Worm (Caenorhabditis elegans) whole organism, early embryonic: ENCODE measurements around the gene swan-2.
A peak's percentile ranks its signal among the peaks of the same experiment; 100 is the strongest.

ENCODE experiments used
- B0310.2 ChIP-seq: sonication (generic microtip); optimal IDR thresholded peaks from 2 replicates; lab custom pipeline; 2016; ENCODE audit warnings: mild to moderate bottlenecking, missing genetic modification characterization, missing compliant biosample characterization
- F13C5.2 ChIP-seq: sonication (generic microtip); optimal IDR thresholded peaks from 2 replicates; lab custom pipeline; 2017; ENCODE audit warnings: mild to moderate bottlenecking, missing genetic modification characterization, inconsistent platforms, missing compliant biosample characterization
- aly-1 ChIP-seq: sonication (generic microtip); optimal IDR thresholded peaks from 2 replicates; lab custom pipeline; 2016; ENCODE audit warnings: missing genetic modification characterization, missing compliant biosample characterization
- ama-1 ChIP-seq: fragments of 150-350 bp; optimal IDR thresholded peaks from 2 replicates; lab custom pipeline; 2014
- ceh-13 ChIP-seq: fragments of 200-800 bp; sonication (Bioruptor generic); optimal IDR thresholded peaks from 2 replicates; lab custom pipeline; 2018; ENCODE audit warnings: mild to moderate bottlenecking, missing genetic modification characterization, missing compliant biosample characterization
- ceh-36 ChIP-seq: sonication (generic microtip); optimal IDR thresholded peaks from 2 replicates; lab custom pipeline; 2016; ENCODE audit warnings: missing genetic modification characterization, inconsistent platforms, missing compliant biosample characterization
- ets-7 ChIP-seq: sonication (generic microtip); optimal IDR thresholded peaks from 2 replicates; lab custom pipeline; 2016; ENCODE audit warnings: missing genotype, missing genetic modification characterization, missing compliant biosample characterization
- flt-1 ChIP-seq: fragments of 200-800 bp; sonication (Bioruptor generic); IDR thresholded peaks from 2 replicates; pipeline ENCODE4 v1.3.6; 2022; ENCODE audit warnings: missing genetic modification characterization, missing compliant biosample characterization
- hmbx-1 ChIP-seq: sonication (generic microtip); optimal IDR thresholded peaks from 2 replicates; lab custom pipeline; 2016; ENCODE audit warnings: mild to moderate bottlenecking, missing genetic modification characterization, missing compliant biosample characterization
- hmg-4 ChIP-seq: fragments of 200-800 bp; sonication (Bioruptor generic); optimal IDR thresholded peaks from 2 replicates; lab custom pipeline; 2018; ENCODE audit warnings: mild to moderate bottlenecking, missing genetic modification characterization, missing compliant biosample characterization
- hnd-1 ChIP-seq: sonication (generic microtip); optimal IDR thresholded peaks from 2 replicates; lab custom pipeline; 2016; ENCODE audit warnings: missing genetic modification characterization, missing compliant biosample characterization
- pes-1 ChIP-seq: fragments of 200-800 bp; sonication (Bioruptor generic); IDR thresholded peaks from 2 replicates; pipeline ENCODE4 v1.3.6; 2022; ENCODE audit warnings: missing genetic modification reagents, missing genetic modification characterization, missing compliant biosample characterization
- scrt-1 ChIP-seq: fragments of 200-800 bp; sonication (Bioruptor generic); IDR thresholded peaks from 2 replicates; pipeline ENCODE4 v1.3.6; 2022; ENCODE audit warnings: missing genetic modification characterization, missing compliant biosample characterization
- sea-1 ChIP-seq: fragments of 200-800 bp; sonication (Bioruptor generic); conservative IDR thresholded peaks from 2 replicates; pipeline ENCODE4 v1.3.6; 2022; ENCODE audit warnings: missing genetic modification characterization, missing compliant biosample characterization
- tbx-11 ChIP-seq: fragments of 200-800 bp; sonication (Bioruptor generic); IDR thresholded peaks from 2 replicates; pipeline ENCODE4 v1.3.6; 2022; ENCODE audit warnings: missing genetic modification characterization, missing compliant biosample characterization
- tbx-37 ChIP-seq: fragments of 200-800 bp; sonication (Bioruptor generic); conservative IDR thresholded peaks from 2 replicates; pipeline ENCODE4 v1.3.6; 2022; ENCODE audit warnings: missing genetic modification reagents, missing genetic modification characterization, missing compliant biosample characterization
- tra-4 ChIP-seq: sonication (generic microtip); optimal IDR thresholded peaks from 2 replicates; lab custom pipeline; 2017; ENCODE audit warnings: missing genetic modification characterization, missing compliant biosample characterization

Gene swan-2

DNA sequence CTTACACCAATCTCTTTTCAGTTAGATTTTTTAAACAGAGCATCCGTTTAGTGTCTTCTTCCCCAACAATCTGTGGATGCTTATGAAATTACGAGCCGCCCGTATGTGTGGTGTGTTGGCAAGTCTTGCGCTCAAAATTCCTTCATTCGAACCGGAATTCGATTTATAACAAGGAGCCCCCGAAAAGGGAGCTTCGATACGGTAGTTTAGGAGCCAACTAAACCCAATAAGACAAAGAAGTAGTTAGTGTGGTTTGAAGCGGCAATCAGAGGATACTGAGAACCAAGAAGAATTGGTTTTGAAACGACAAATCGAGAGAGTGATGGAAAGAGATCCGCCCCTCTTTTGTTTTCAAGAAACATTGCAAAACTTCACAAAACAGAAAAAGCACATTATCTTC, 8.2 kb upstream of the swan-2 start:
- no peak for TF ChIP-seq ama-1 (lab: Kevin White, UChicago)
- no peak for TF ChIP-seq F13C5.2 (tag; lab: Kevin White, UChicago)
- no peak for TF ChIP-seq aly-1 (tag; lab: Kevin White, UChicago)
- no peak for TF ChIP-seq scrt-1 (GFP tag; lab: Robert Waterston, UW)
- no peak for TF ChIP-seq hmg-4 (GFP tag; lab: Kevin White, UChicago)
- TF ChIP-seq hmbx-1 (tag; lab: Kevin White, UChicago) = no peak
- TF ChIP-seq hnd-1 (tag; lab: Kevin White, UChicago) = no peak
- no peak for TF ChIP-seq sea-1
- TF ChIP-seq ceh-36 (tag; lab: Kevin White, UChicago) = no peak
- no peak for TF ChIP-seq B0310.2 (tag; lab: Kevin White, UChicago)
- no peak for TF ChIP-seq flt-1 (GFP tag; lab: Robert Waterston, UW)
- no peak for TF ChIP-seq tbx-37 (GFP tag; lab: Robert Waterston, UW)
- no peak for TF ChIP-seq tra-4 (tag; lab: Kevin White, UChicago)
- TF ChIP-seq tbx-11 = no peak
- TF ChIP-seq ceh-13 (GFP tag; lab: Kevin White, UChicago) = no peak
- TF ChIP-seq pes-1 = no peak
- TF ChIP-seq ets-7 (tag; lab: Kevin White, UChicago) = no peak

DNA sequence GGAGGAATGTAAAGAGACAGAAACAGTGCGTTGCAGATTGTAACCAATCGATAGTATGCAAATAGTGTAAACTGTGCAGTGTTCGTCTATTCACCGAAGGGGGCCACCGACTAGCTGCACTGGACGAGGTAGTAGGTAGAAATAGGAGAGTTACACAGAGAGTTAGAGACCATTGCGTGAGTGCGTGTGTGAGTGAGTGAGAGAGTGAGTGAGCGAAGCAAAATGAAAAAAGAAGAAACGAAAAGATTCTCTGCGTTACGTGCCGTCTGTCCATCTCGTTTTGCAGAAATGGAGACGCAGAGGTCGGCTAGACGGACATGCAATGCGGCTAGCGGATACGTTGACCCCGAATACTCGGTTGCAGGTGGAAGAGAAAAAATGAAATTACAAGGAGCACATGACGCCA, 4.4 kb upstream of the swan-2 start:
- TF ChIP-seq F13C5.2 (tag; lab: Kevin White, UChicago) (peak; percentile 44), hmg-4 (GFP tag; lab: Kevin White, UChicago) (peak; percentile 88), aly-1 (tag; lab: Kevin White, UChicago) (peak; percentile 63), ets-7 (tag; lab: Kevin White, UChicago) (no peak)

- no peak for TF ChIP-seq sea-1
Measured at ce11 chrV:13807232-13807631, 3.2 kb upstream of the swan-2 start, which contains the start of gene swan-1. Gene swan-1 (minus strand): TSS chrV:13807237.

ce11 chrV:13799190-13799589, 4.9 kb downstream of the swan-2 start:
- TF ChIP-seq sea-1 (no peak), hnd-1 (tag; lab: Kevin White, UChicago) (no peak), tra-4 (tag; lab: Kevin White, UChicago) (no peak), ceh-13 (GFP tag; lab: Kevin White, UChicago) (no peak), hmg-4 (GFP tag; lab: Kevin White, UChicago) (no peak), B0310.2 (tag; lab: Kevin White, UChicago) (no peak), flt-1 (GFP tag; lab: Robert Waterston, UW) (no peak), ceh-36 (tag; lab: Kevin White, UChicago) (no peak), hmbx-1 (tag; lab: Kevin White, UChicago) (no peak), pes-1 (no peak), F13C5.2 (tag; lab: Kevin White, UChicago) (no peak), ama-1 (lab: Kevin White, UChicago) (no peak), scrt-1 (GFP tag; lab: Robert Waterston, UW) (no peak), tbx-37 (GFP tag; lab: Robert Waterston, UW) (no peak), ets-7 (tag; lab: Kevin White, UChicago) (no peak)

DNA sequence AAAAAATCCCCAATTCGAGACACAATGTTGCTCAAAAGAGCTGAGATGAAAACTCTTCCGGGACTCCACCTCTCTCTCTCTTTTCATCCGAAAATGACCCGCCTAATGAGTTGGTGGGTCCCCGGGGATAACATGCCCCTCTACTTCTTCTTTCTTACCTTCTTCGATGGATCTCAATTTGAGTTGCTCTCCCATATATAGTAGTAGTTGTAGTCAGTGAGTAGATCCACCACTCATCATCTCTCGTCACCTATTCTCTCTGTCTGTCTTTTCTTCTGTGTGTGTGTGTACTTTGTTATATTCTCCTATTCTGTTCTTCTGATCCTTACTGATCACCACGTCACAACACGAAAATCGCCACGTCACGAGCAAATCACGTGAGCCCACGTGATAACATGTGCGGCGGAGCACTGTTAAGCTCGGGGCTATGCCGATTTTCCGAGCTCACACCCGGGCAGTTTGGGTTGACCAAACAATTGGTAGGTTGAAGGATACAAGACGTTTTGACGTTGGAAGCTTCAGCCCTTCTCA, 7.8 kb downstream of the swan-2 start, which contains the start of gene twk-32:
Gene twk-32 (plus strand): TSS at position 396 of the 531 bp plus-strand sequence.
- TF ChIP-seq ama-1 (lab: Kevin White, UChicago) = no peak

ce11 chrV:13794046-13794445, 10.0 kb downstream of the swan-2 start:
- no peak for TF ChIP-seq F13C5.2 (tag; lab: Kevin White, UChicago)
- no peak for TF ChIP-seq hmg-4 (GFP tag; lab: Kevin White, UChicago)
- no peak for TF ChIP-seq scrt-1 (GFP tag; lab: Robert Waterston, UW)
- no peak for TF ChIP-seq tra-4 (tag; lab: Kevin White, UChicago)
- TF ChIP-seq aly-1 (tag; lab: Kevin White, UChicago) = no peak
- no peak for TF ChIP-seq B0310.2 (tag; lab: Kevin White, UChicago)
- no peak for TF ChIP-seq hmbx-1 (tag; lab: Kevin White, UChicago)
- TF ChIP-seq tbx-11 = no peak
- no peak for TF ChIP-seq pes-1
- TF ChIP-seq sea-1 = no peak
- TF ChIP-seq ets-7 (tag; lab: Kevin White, UChicago) = no peak
- no peak for TF ChIP-seq ceh-13 (GFP tag; lab: Kevin White, UChicago)
- no peak for TF ChIP-seq flt-1 (GFP tag; lab: Robert Waterston, UW)
- no peak for TF ChIP-seq hnd-1 (tag; lab: Kevin White, UChicago)
- TF ChIP-seq tbx-37 (GFP tag; lab: Robert Waterston, UW) = no peak
- TF ChIP-seq ama-1 (lab: Kevin White, UChicago) = no peak
- TF ChIP-seq ceh-36 (tag; lab: Kevin White, UChicago) = no peak

ce11 chrV:13790557-13790956, 13.5 kb downstream of the swan-2 start:
- TF ChIP-seq hnd-1 (tag; lab: Kevin White, UChicago) = no peak
- no peak for TF ChIP-seq hmg-4 (GFP tag; lab: Kevin White, UChicago)
- no peak for TF ChIP-seq hmbx-1 (tag; lab: Kevin White, UChicago)
- TF ChIP-seq pes-1 = no peak
- no peak for TF ChIP-seq ama-1 (lab: Kevin White, UChicago)
- TF ChIP-seq ets-7 (tag; lab: Kevin White, UChicago) = no peak
- TF ChIP-seq ceh-13 (GFP tag; lab: Kevin White, UChicago) = no peak
- TF ChIP-seq F13C5.2 (tag; lab: Kevin White, UChicago) = no peak
- TF ChIP-seq scrt-1 (GFP tag; lab: Robert Waterston, UW) = no peak
- no peak for TF ChIP-seq ceh-36 (tag; lab: Kevin White, UChicago)
- no peak for TF ChIP-seq tra-4 (tag; lab: Kevin White, UChicago)
- no peak for TF ChIP-seq B0310.2 (tag; lab: Kevin White, UChicago)
- no peak for TF ChIP-seq tbx-37 (GFP tag; lab: Robert Waterston, UW)
